Fruit fly (Drosophila melanogaster) whole organism, embryonic: ENCODE measurements around the gene SMC3.

Experiments used
- Abd-B ChIP-seq: fragments of 200-800 bp; sonication (Bioruptor generic); optimal IDR thresholded peaks from 2 replicates; lab custom pipeline; 2018; ENCODE audit warnings: missing biosample characterization, mild to moderate bottlenecking, missing genetic modification characterization, moderate library complexity
- CG1024 ChIP-seq: fragments of 200-800 bp; sonication (Bioruptor generic); IDR thresholded peaks from 2 replicates; pipeline ENCODE4 v1.3.6; 2022; ENCODE audit warnings: missing biosample characterization, missing genetic modification characterization
- CG10979 ChIP-seq: fragments of 200-800 bp; sonication (Bioruptor generic); optimal IDR thresholded peaks from 2 replicates; lab custom pipeline; 2018; ENCODE audit warnings: missing biosample characterization, mild to moderate bottlenecking, missing genetic modification characterization, moderate library complexity
- CG11560 ChIP-seq: fragments of 200-800 bp; sonication (Bioruptor generic); IDR thresholded peaks from 3 replicates; pipeline ENCODE4 v1.3.6; 2022; ENCODE audit warnings: missing biosample characterization, missing genetic modification characterization
- CG12659 ChIP-seq: fragments of 200-800 bp; sonication (Bioruptor generic); optimal IDR thresholded peaks from 3 replicates; lab custom pipeline; 2017; ENCODE audit warnings: mild to moderate bottlenecking, missing biosample characterization, missing genetic modification reagents, missing genetic modification characterization
- CG1529 ChIP-seq: fragments of 200-800 bp; sonication (Bioruptor generic); optimal IDR thresholded peaks from 3 replicates; lab custom pipeline; 2018; ENCODE audit warnings: missing biosample characterization, missing genetic modification characterization
- CG17912 ChIP-seq: fragments of 200-800 bp; sonication (Bioruptor generic); optimal IDR thresholded peaks from 2 replicates; lab custom pipeline; 2018; ENCODE audit warnings: missing biosample characterization, mild to moderate bottlenecking, missing genetic modification characterization
- CG30431 ChIP-seq: fragments of 200-800 bp; sonication (Bioruptor generic); optimal IDR thresholded peaks from 2 replicates; lab custom pipeline; 2017; ENCODE audit warnings: missing biosample characterization, missing genetic modification characterization
- CG6654 ChIP-seq: fragments of 200-800 bp; sonication (Bioruptor generic); optimal IDR thresholded peaks from 2 replicates; lab custom pipeline; 2017; ENCODE audit warnings: missing biosample characterization, mild to moderate bottlenecking, missing genetic modification characterization
- CG8290 ChIP-seq, 3 experiments: fragments of 200-800 bp; sonication (Bioruptor generic); optimal IDR thresholded peaks; 2 replicates each; lab custom pipeline; 2016 to 2019; ENCODE audit warnings: missing biosample characterization in 3 of 3, missing genetic modification characterization in 3 of 3, mild to moderate bottlenecking in 2 of 3, moderate library complexity in 1 of 3
- CG9215 ChIP-seq: fragments of 200-800 bp; sonication (Bioruptor generic); IDR thresholded peaks from 2 replicates; pipeline ENCODE4 v1.3.6; 2022; ENCODE audit warnings: missing biosample characterization, missing genetic modification characterization
- CG9727 ChIP-seq: fragments of 200-800 bp; sonication (Bioruptor generic); optimal IDR thresholded peaks from 3 replicates; lab custom pipeline; 2017; ENCODE audit warnings: missing biosample characterization, mild to moderate bottlenecking, missing genetic modification characterization
- CG9876 ChIP-seq: fragments of 200-800 bp; sonication (Bioruptor generic); optimal IDR thresholded peaks from 2 replicates; lab custom pipeline; 2016; ENCODE audit warnings: missing biosample characterization, missing genetic modification characterization
- D19B ChIP-seq: fragments of 200-800 bp; sonication (Bioruptor generic); optimal IDR thresholded peaks from 2 replicates; lab custom pipeline; 2017; ENCODE audit warnings: missing biosample characterization, mild to moderate bottlenecking, missing genetic modification characterization
- Doc3 ChIP-seq: fragments of 200-800 bp; sonication (Bioruptor generic); IDR thresholded peaks from 3 replicates; pipeline ENCODE4 v1.3.6; 2022; ENCODE audit warnings: missing biosample characterization, missing genetic modification characterization; ENCODE audit not compliant: partially characterized antibody
- E2f2 ChIP-seq: fragments of 200-800 bp; sonication (Bioruptor generic); IDR thresholded peaks from 2 replicates; pipeline ENCODE4 v1.3.6; 2022; ENCODE audit warnings: missing biosample characterization, missing genetic modification characterization
- Fer1 ChIP-seq: fragments of 200-800 bp; sonication (Bioruptor generic); optimal IDR thresholded peaks from 2 replicates; lab custom pipeline; 2017; ENCODE audit warnings: missing biosample characterization, mild to moderate bottlenecking, missing genetic modification characterization
- Fer2 ChIP-seq: fragments of 200-800 bp; sonication (Bioruptor generic); optimal IDR thresholded peaks from 2 replicates; lab custom pipeline; 2018; ENCODE audit warnings: missing biosample characterization, mild to moderate bottlenecking, missing genetic modification characterization, moderate library complexity
- Lim3 ChIP-seq: fragments of 200-800 bp; sonication (Bioruptor generic); IDR thresholded peaks from 2 replicates; pipeline ENCODE4 v1.3.6; 2022; ENCODE audit warnings: missing biosample characterization, missing genetic modification characterization
- Oaz ChIP-seq: fragments of 200-800 bp; sonication (Bioruptor generic); IDR thresholded peaks from 2 replicates; pipeline ENCODE4 v1.3.6; 2022; ENCODE audit warnings: missing biosample characterization, missing genetic modification characterization
- PHDP ChIP-seq: fragments of 200-800 bp; sonication (Bioruptor generic); optimal IDR thresholded peaks from 3 replicates; lab custom pipeline; 2018; ENCODE audit warnings: missing biosample characterization, mild to moderate bottlenecking, missing genetic modification characterization, moderate library complexity
- Sin3A ChIP-seq: fragments of >200 bp; optimal IDR thresholded peaks from 2 replicates; lab custom pipeline; 2018
- Six4 ChIP-seq: fragments of 200-800 bp; sonication (Bioruptor generic); optimal IDR thresholded peaks from 2 replicates; lab custom pipeline; 2016; ENCODE audit warnings: missing biosample characterization, missing genetic modification characterization
- YL-1 ChIP-seq: fragments of 200-800 bp; sonication (Bioruptor generic); optimal IDR thresholded peaks from 3 replicates; lab custom pipeline; 2017; ENCODE audit warnings: missing biosample characterization, mild to moderate bottlenecking, missing genetic modification characterization
- al ChIP-seq: fragments of 200-800 bp; sonication (Bioruptor generic); IDR thresholded peaks from 2 replicates; pipeline ENCODE4 v1.3.6; 2022; ENCODE audit warnings: missing biosample characterization, missing genetic modification characterization
- amos ChIP-seq: fragments of 200-800 bp; sonication (Bioruptor generic); IDR thresholded peaks from 2 replicates; pipeline ENCODE4 v1.3.6; 2022; ENCODE audit warnings: missing biosample characterization, missing genetic modification characterization; ENCODE audit not compliant: partially characterized antibody
- bab2 ChIP-seq: fragments of 200-800 bp; sonication (Bioruptor generic); optimal IDR thresholded peaks from 2 replicates; lab custom pipeline; 2016; ENCODE audit warnings: missing biosample characterization, missing genetic modification characterization
- bigmax ChIP-seq: fragments of 200-800 bp; sonication (Bioruptor generic); optimal IDR thresholded peaks from 2 replicates; lab custom pipeline; 2018; ENCODE audit warnings: missing biosample characterization, mild to moderate bottlenecking, missing genetic modification characterization
- cad ChIP-seq: fragments of >200 bp; optimal IDR thresholded peaks from 2 replicates; lab custom pipeline; 2017; ENCODE audit warnings: missing biosample characterization, missing genetic modification characterization
- chif ChIP-seq, 2 experiments: fragments of 200-800 bp; sonication (Bioruptor generic); optimal IDR thresholded peaks; 3 replicates each; lab custom pipeline; 2016; ENCODE audit warnings: missing biosample characterization in 2 of 2, missing genetic modification characterization in 2 of 2
- chm ChIP-seq: fragments of 200-800 bp; sonication (Bioruptor generic); IDR thresholded peaks from 2 replicates; pipeline ENCODE4 v1.3.6; 2022; ENCODE audit warnings: missing biosample characterization, missing genetic modification characterization
- crol ChIP-seq: fragments of 200-800 bp; sonication (Bioruptor generic); IDR thresholded peaks from 2 replicates; pipeline ENCODE4 v1.3.6; 2022; ENCODE audit warnings: missing biosample characterization, missing genetic modification characterization
- dan ChIP-seq: fragments of 200-800 bp; sonication (Bioruptor generic); IDR thresholded peaks from 2 replicates; pipeline ENCODE4 v1.3.6; 2022; ENCODE audit warnings: missing biosample characterization, missing genetic modification characterization
- danr ChIP-seq: fragments of 200-800 bp; sonication (Bioruptor generic); IDR thresholded peaks from 2 replicates; pipeline ENCODE4 v1.3.6; 2022; ENCODE audit warnings: missing biosample characterization, missing genetic modification characterization
- ems ChIP-seq: fragments of 200-800 bp; sonication (Bioruptor generic); optimal IDR thresholded peaks from 3 replicates; lab custom pipeline; 2016; ENCODE audit warnings: missing biosample characterization, missing genetic modification characterization
- eve ChIP-seq, 2 experiments: fragments of >200 bp; optimal IDR thresholded peaks; 2 replicates each; lab custom pipeline; 2017; ENCODE audit warnings: missing biosample characterization in 2 of 2, missing genetic modification characterization in 2 of 2
- fd3F ChIP-seq: fragments of 200-800 bp; sonication (Bioruptor generic); optimal IDR thresholded peaks from 2 replicates; lab custom pipeline; 2018; ENCODE audit warnings: missing biosample characterization, mild to moderate bottlenecking, missing genetic modification characterization, moderate library complexity
- fu2 ChIP-seq: fragments of 200-800 bp; sonication (Bioruptor generic); optimal IDR thresholded peaks from 2 replicates; lab custom pipeline; 2016; ENCODE audit warnings: missing biosample characterization, missing genetic modification characterization
- kah ChIP-seq: fragments of 200-800 bp; sonication (Bioruptor generic); optimal IDR thresholded peaks from 2 replicates; lab custom pipeline; 2018; ENCODE audit warnings: missing biosample characterization, mild to moderate bottlenecking, missing genetic modification characterization
- luna ChIP-seq: fragments of 200-800 bp; sonication (Bioruptor generic); optimal IDR thresholded peaks from 2 replicates; lab custom pipeline; 2016; ENCODE audit warnings: missing biosample characterization, missing genetic modification characterization
- oc ChIP-seq: fragments of 200-800 bp; sonication (Bioruptor generic); optimal IDR thresholded peaks from 2 replicates; lab custom pipeline; 2018; ENCODE audit warnings: missing biosample characterization, mild to moderate bottlenecking, missing genetic modification characterization, moderate library complexity
- onecut ChIP-seq: fragments of 200-800 bp; sonication (Bioruptor generic); IDR thresholded peaks from 2 replicates; pipeline ENCODE4 v1.3.6; 2022; ENCODE audit warnings: missing biosample characterization, missing genetic modification characterization
- phol ChIP-seq: fragments of 200-800 bp; sonication (Bioruptor generic); optimal IDR thresholded peaks from 3 replicates; lab custom pipeline; 2018; ENCODE audit warnings: missing biosample characterization, mild to moderate bottlenecking, missing genetic modification characterization, moderate library complexity
- pnt ChIP-seq: fragments of 200-800 bp; sonication (Bioruptor generic); optimal IDR thresholded peaks from 3 replicates; lab custom pipeline; 2016; ENCODE audit warnings: missing biosample characterization, missing genetic modification characterization
- prd ChIP-seq, 3 experiments: fragments of >200 bp in 2 of 3; fragments of 200-800 bp in 1 of 3; sonication (Bioruptor generic) in 1 of 3; optimal IDR thresholded peaks in 2 of 3; IDR thresholded peaks in 1 of 3; 2 replicates in 2 of 3; 3 replicates in 1 of 3; pipeline versions ENCODE4 v1.3.6 to Lab custom; 2017 to 2022; ENCODE audit warnings: missing biosample characterization in 1 of 3, missing genetic modification characterization in 1 of 3
- scrt ChIP-seq: fragments of 200-800 bp; sonication (Bioruptor generic); optimal IDR thresholded peaks from 2 replicates; lab custom pipeline; 2018; ENCODE audit warnings: missing biosample characterization, mild to moderate bottlenecking, missing genetic modification characterization, moderate library complexity
- slbo ChIP-seq: fragments of 200-800 bp; sonication (Bioruptor generic); IDR thresholded peaks from 2 replicates; pipeline ENCODE4 v1.3.6; 2022; ENCODE audit warnings: missing biosample characterization, missing genetic modification characterization
- slou ChIP-seq: fragments of 200-800 bp; sonication (Bioruptor generic); optimal IDR thresholded peaks from 3 replicates; lab custom pipeline; 2016; ENCODE audit warnings: missing biosample characterization, missing genetic modification characterization
- so ChIP-seq: fragments of 200-800 bp; sonication (Bioruptor generic); IDR thresholded peaks from 3 replicates; pipeline ENCODE4 v1.3.6; 2022; ENCODE audit warnings: missing biosample characterization, missing genetic modification characterization
- tgo ChIP-seq: fragments of 200-800 bp; sonication (Bioruptor generic); IDR thresholded peaks from 3 replicates; pipeline ENCODE4 v1.3.6; 2022; ENCODE audit warnings: missing biosample characterization, missing genetic modification characterization
- twi ChIP-seq: fragments of 200-800 bp; optimal IDR thresholded peaks from 2 replicates; lab custom pipeline; 2019; ENCODE audit warnings: missing biosample characterization, mild to moderate bottlenecking, missing genetic modification characterization, moderate library complexity
- zfh1 ChIP-seq: fragments of 200-800 bp; sonication (Bioruptor generic); IDR thresholded peaks from 3 replicates; pipeline ENCODE4 v1.3.6; 2022; ENCODE audit warnings: missing biosample characterization, missing genetic modification characterization

SMC3 gene

DNA sequence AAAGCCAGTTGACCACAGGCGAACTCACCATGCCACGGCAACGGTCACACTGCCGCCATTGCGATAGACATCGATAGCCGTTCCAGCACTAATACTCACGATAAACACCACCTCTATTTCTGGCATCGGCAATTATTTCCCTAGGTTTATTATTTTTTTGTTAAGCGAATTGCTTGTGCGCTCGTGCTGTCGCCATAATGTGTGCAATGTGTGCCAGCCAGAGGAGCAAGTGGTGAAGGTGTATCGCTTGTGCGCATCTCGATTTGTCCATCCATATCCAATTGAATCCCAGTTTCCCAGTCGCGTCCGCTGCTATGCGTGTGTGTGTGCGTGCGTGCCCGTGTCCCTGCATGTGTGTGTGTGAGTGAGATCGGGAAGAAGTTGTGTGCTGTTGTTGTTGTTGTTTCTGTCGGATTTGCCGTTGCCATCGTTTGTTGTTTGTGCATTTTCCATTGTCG is 17.4 kb upstream of the SMC3 start, which contains the start of gene mbt (continued):
- TF ChIP-seq crol (GFP tag; lab: Robert Waterston, UW) = no peak
- no peak for TF ChIP-seq CG1529
- TF ChIP-seq CG8290 (GFP tag; optimal IDR thresholded peaks at IDR 0.05; lab: Kevin White, UChicago) = no peak
- no peak for TF ChIP-seq CG8290 (tag; optimal IDR thresholded peaks at IDR 0.05; lab: Kevin White, UChicago)
- TF ChIP-seq zfh1 = 0 out of 3 replicates have a peak, but pooled peaks have one; percentile 24
- TF ChIP-seq Abd-B (GFP tag; lab: Kevin White, UChicago) = no peak
- TF ChIP-seq onecut (GFP tag; lab: Robert Waterston, UW) = no peak; the same call in 1 of the 2 replicates
- no peak for TF ChIP-seq bab2
- peak; percentile 85 for TF ChIP-seq Sin3A (lab: Kevin White, UChicago)
- no peak for TF ChIP-seq eve (GFP tag; optimal IDR thresholded peaks at IDR 0.05; lab: Kevin White, UChicago)
- TF ChIP-seq ems (GFP tag; lab: Kevin White, UChicago) = no peak
- TF ChIP-seq fd3F (GFP tag; lab: Kevin White, UChicago) = no peak
- TF ChIP-seq CG9727 (GFP tag; lab: Kevin White, UChicago) = no peak
- TF ChIP-seq danr (GFP tag; lab: Robert Waterston, UW) = no peak
- TF ChIP-seq chif (GFP tag; optimal IDR thresholded peaks at IDR 0.05; lab: Kevin White, UChicago) = no peak
- no peak; the same call in 1 of the 2 replicates for TF ChIP-seq slbo (GFP tag; lab: Robert Waterston, UW)
- no peak for TF ChIP-seq Oaz (GFP tag; lab: Robert Waterston, UW)
- no peak for TF ChIP-seq CG9876 (GFP tag; lab: Kevin White, UChicago)
- TF ChIP-seq pnt (GFP tag; lab: Kevin White, UChicago) = no peak
- TF ChIP-seq twi = peak; percentile 4
- peak; percentile 38 for TF ChIP-seq Fer1 (GFP tag; lab: Kevin White, UChicago)
- no peak for TF ChIP-seq CG11560 (tag; lab: Robert Waterston, UW)
- no peak for TF ChIP-seq scrt (GFP tag; lab: Kevin White, UChicago)
- no peak for TF ChIP-seq dan (GFP tag; lab: Robert Waterston, UW)
- TF ChIP-seq cad (GFP tag; lab: Kevin White, UChicago) = no peak
- TF ChIP-seq oc (tag; lab: Kevin White, UChicago) = no peak
- no peak for TF ChIP-seq CG6654 (GFP tag; lab: Kevin White, UChicago)
- no peak for TF ChIP-seq Six4 (GFP tag; lab: Kevin White, UChicago)
- no peak for TF ChIP-seq Lim3 (GFP tag; lab: Robert Waterston, UW)
- TF ChIP-seq Fer2 = no peak
- no peak for TF ChIP-seq D19B
- no peak for TF ChIP-seq chm (GFP tag; lab: Robert Waterston, UW)
- TF ChIP-seq Doc3 (GFP tag; lab: Robert Waterston, UW) = peak; percentile 88
- no peak for TF ChIP-seq luna (GFP tag; lab: Kevin White, UChicago)
- no peak for TF ChIP-seq kah (GFP tag; lab: Kevin White, UChicago)
- no peak for TF ChIP-seq al (GFP tag; lab: Robert Waterston, UW)
- TF ChIP-seq amos (GFP tag; lab: Robert Waterston, UW) = peak; percentile 96
- no peak for TF ChIP-seq PHDP (tag; lab: Kevin White, UChicago)
- no peak for TF ChIP-seq fu2 (GFP tag; lab: Kevin White, UChicago)
- no peak for TF ChIP-seq CG10979 (tag; lab: Kevin White, UChicago)
- TF ChIP-seq CG1024 (GFP tag; lab: Robert Waterston, UW) = no peak
- TF ChIP-seq CG12659 = peak; percentile 74
- no peak for TF ChIP-seq prd (optimal IDR thresholded peaks at IDR 0.05; lab: Kevin White, UChicago)
- TF ChIP-seq prd (GFP tag; IDR thresholded peaks at IDR 0.05; lab: Robert Waterston, UW) = no peak
- peak; percentile 83 for TF ChIP-seq YL-1 (GFP tag; lab: Kevin White, UChicago)
- TF ChIP-seq tgo (GFP tag; lab: Robert Waterston, UW) = no peak
- peak; percentile 86 for TF ChIP-seq phol (tag; lab: Kevin White, UChicago)
- TF ChIP-seq slou (GFP tag; lab: Kevin White, UChicago) = no peak
- TF ChIP-seq so = no peak
- TF ChIP-seq CG9215 (GFP tag; lab: Robert Waterston, UW) = no peak
- no peak for TF ChIP-seq CG30431 (GFP tag; lab: Kevin White, UChicago)
- TF ChIP-seq E2f2 (GFP tag; lab: Robert Waterston, UW) = peak; percentile 85
- TF ChIP-seq bigmax (GFP tag; lab: Kevin White, UChicago) = no peak
- TF ChIP-seq CG17912 (GFP tag; lab: Kevin White, UChicago) = peak; percentile 16
